Worm (Caenorhabditis elegans): ENCODE results near the gene pal-1.

pal-1 gene

ce11 chrIII:4852025-4852424 lies 42.6 kb upstream of the pal-1 start, which contains the start of gene ced-4:
Gene ced-4, plus strand, starts transcription at chrIII:4852325.
- TF ChIP-seq nhr-23 (tag; optimal IDR thresholded peaks at IDR 0.05) (no peak), nhr-28 (tag; optimal IDR thresholded peaks at IDR 0.05) (no peak), ceh-16 (tag; optimal IDR thresholded peaks at IDR 0.05) (no peak), daf-12 (tag; optimal IDR thresholded peaks at IDR 0.05) (no peak), unc-39 (tag; optimal IDR thresholded peaks at IDR 0.05) (no peak), lin-15B (tag; optimal IDR thresholded peaks at IDR 0.05) (no peak), elt-3 (tag; optimal IDR thresholded peaks at IDR 0.05) (no peak), fos-1 (tag; optimal IDR thresholded peaks at IDR 0.05) (no peak), ceh-28 (tag; optimal IDR thresholded peaks at IDR 0.05) (no peak), nhr-12 (tag; optimal IDR thresholded peaks at IDR 0.05) (no peak), elt-1 (tag; optimal IDR thresholded peaks at IDR 0.05) (no peak), hmg-11 (tag; optimal IDR thresholded peaks at IDR 0.05) (no peak), lsy-12 (tag; optimal IDR thresholded peaks at IDR 0.05) (no peak)

- TF ChIP-seq nhr-12 (tag; optimal IDR thresholded peaks at IDR 0.05) (no peak), ztf-4 (tag; optimal IDR thresholded peaks at IDR 0.05) (no peak), jun-1 (tag; optimal IDR thresholded peaks at IDR 0.05) (no peak), pqm-1 (tag; optimal IDR thresholded peaks at IDR 0.05) (no peak), nfya-1 (tag; optimal IDR thresholded peaks at IDR 0.05; ENCODE audit: insufficient read depth) (peak; percentile 31), sea-2 (GFP tag; optimal IDR thresholded peaks at IDR 0.05) (no peak), lin-15B (tag; optimal IDR thresholded peaks at IDR 0.05) (peak; percentile 24), ceh-82 (tag; optimal IDR thresholded peaks at IDR 0.05) (no peak), lsy-12 (tag; optimal IDR thresholded peaks at IDR 0.05) (no peak), ztf-11 (tag; optimal IDR thresholded peaks at IDR 0.05) (no peak), ZK546.5 (tag; optimal IDR thresholded peaks at IDR 0.05) (no peak), aly-2 (tag; optimal IDR thresholded peaks at IDR 0.05) (no peak), skn-1 (tag; optimal IDR thresholded peaks at IDR 0.05) (peak; percentile 45), mdl-1 (tag; optimal IDR thresholded peaks at IDR 0.05) (no peak), egl-5 (tag; optimal IDR thresholded peaks at IDR 0.05) (no peak), nhr-77 (tag; optimal IDR thresholded peaks at IDR 0.05) (no peak), mml-1 (tag; optimal IDR thresholded peaks at IDR 0.05) (no peak), nhr-11 (tag; optimal IDR thresholded peaks at IDR 0.05) (no peak), eor-1 (tag; optimal IDR thresholded peaks at IDR 0.05) (no peak), snpc-4 (tag; optimal IDR thresholded peaks at IDR 0.05) (no peak), unc-39 (tag; optimal IDR thresholded peaks at IDR 0.05) (no peak), elt-2 (tag; optimal IDR thresholded peaks at IDR 0.05) (no peak), fkh-10 (GFP tag; optimal IDR thresholded peaks at IDR 0.05) (no peak), ceh-9 (tag; optimal IDR thresholded peaks at IDR 0.05) (no peak), daf-12 (tag; optimal IDR thresholded peaks at IDR 0.05) (no peak), nhr-28 (tag; optimal IDR thresholded peaks at IDR 0.05) (no peak), nhr-237 (tag; optimal IDR thresholded peaks at IDR 0.05) (no peak), ama-1 (optimal IDR thresholded peaks at IDR 0.05) (no peak), pha-4 (tag; optimal IDR thresholded peaks at IDR 0.05) (peak; percentile 71), ceh-28 (tag; optimal IDR thresholded peaks at IDR 0.05) (no peak), hmg-11 (tag; optimal IDR thresholded peaks at IDR 0.05) (no peak), nhr-43 (tag; optimal IDR thresholded peaks at IDR 0.05; ENCODE audit: poor library complexity, severe bottlenecking) (no peak), unc-62 (GFP tag; optimal IDR thresholded peaks at IDR 0.05) (no peak), R02D3.7 (tag; optimal IDR thresholded peaks at IDR 0.05) (no peak), egl-27 (tag; optimal IDR thresholded peaks at IDR 0.05) (no peak), zag-1 (tag; optimal IDR thresholded peaks at IDR 0.05) (no peak)
Measured at ce11 chrIII:4850139-4850538, 40.8 kb upstream of the pal-1 start, which contains the start of gene F26A1.1. Gene F26A1.1, plus strand, starts transcription at chrIII:4850507.

ce11 chrIII:4849739-4850138 lies 40.4 kb upstream of the pal-1 start, which contains the start of gene nonu-1:
Gene nonu-1, minus strand, starts transcription at chrIII:4849907.
- TF ChIP-seq nhr-11 (tag; optimal IDR thresholded peaks at IDR 0.05) = no peak
- TF ChIP-seq skn-1 (tag; optimal IDR thresholded peaks at IDR 0.05) = no peak
- no peak for TF ChIP-seq ZK546.5 (tag; optimal IDR thresholded peaks at IDR 0.05)
- TF ChIP-seq elt-1 (tag; optimal IDR thresholded peaks at IDR 0.05) = no peak
- no peak for TF ChIP-seq ceh-28 (tag; optimal IDR thresholded peaks at IDR 0.05)
- no peak for TF ChIP-seq R02D3.7 (tag; optimal IDR thresholded peaks at IDR 0.05)
- no peak for TF ChIP-seq lin-15B (tag; optimal IDR thresholded peaks at IDR 0.05)
- no peak for TF ChIP-seq eor-1 (tag; optimal IDR thresholded peaks at IDR 0.05)
- no peak for TF ChIP-seq nhr-23 (tag; optimal IDR thresholded peaks at IDR 0.05)
